Worm (Caenorhabditis elegans) whole organism, L1 larva: ENCODE data around the gene pkc-3.

Experiments
- C04F5.9 ChIP-seq: sonication (generic microtip); optimal IDR thresholded peaks from 2 replicates; lab custom pipeline; 2016; ENCODE audit warnings: missing genetic modification characterization, missing compliant biosample characterization
- C16A3.4 ChIP-seq: fragments of 150-350 bp; optimal IDR thresholded peaks from 2 replicates; lab custom pipeline; 2014; ENCODE audit warnings: missing biosample characterization, missing genetic modification characterization
- C34B4.2 ChIP-seq: sonication (generic microtip); optimal IDR thresholded peaks from 2 replicates; lab custom pipeline; 2017; ENCODE audit warnings: mild to moderate bottlenecking, missing genetic modification characterization, missing compliant biosample characterization
- F16B12.6 ChIP-seq: fragments of 150-350 bp; optimal IDR thresholded peaks from 2 replicates; lab custom pipeline; 2014; ENCODE audit warnings: missing biosample characterization, missing genetic modification characterization
- Y116A8C.19 ChIP-seq: sonication (generic microtip); optimal IDR thresholded peaks from 2 replicates; lab custom pipeline; 2016; ENCODE audit warnings: missing compliant biosample characterization, missing genetic modification characterization, borderline replicate concordance
- alr-1 ChIP-seq: fragments of 200-800 bp; sonication (Bioruptor generic); optimal IDR thresholded peaks from 2 replicates; lab custom pipeline; 2018; ENCODE audit warnings: borderline replicate concordance, mild to moderate bottlenecking, missing genetic modification characterization, missing compliant biosample characterization
- aly-2 ChIP-seq: fragments of 150-350 bp; optimal IDR thresholded peaks from 2 replicates; lab custom pipeline; 2014; ENCODE audit warnings: missing biosample characterization, missing genetic modification characterization
- ceh-82 ChIP-seq, 3 experiments: fragments of 150-350 bp in 1 of 3; sonication (generic microtip) in 2 of 3; optimal IDR thresholded peaks; 2 replicates each; lab custom pipeline; 2014 to 2017; ENCODE audit warnings: missing biosample characterization in 3 of 3, missing genetic modification characterization in 3 of 3
- ceh-90 ChIP-seq: sonication (generic microtip); optimal IDR thresholded peaks from 2 replicates; lab custom pipeline; 2016; ENCODE audit warnings: missing genetic modification characterization, missing compliant biosample characterization
- dpl-1 ChIP-seq, 3 experiments: fragments of 150-350 bp in 2 of 3; sonication (generic microtip) in 1 of 3; optimal IDR thresholded peaks; 2 replicates each; lab custom pipeline; 2014 to 2017; ENCODE audit warnings: missing biosample characterization in 3 of 3, missing genetic modification characterization in 3 of 3, missing genetic modification reagents in 3 of 3
- efl-1 ChIP-seq, 4 experiments: fragments of 150-350 bp; optimal IDR thresholded peaks in 3 of 4; peaks in 1 of 4; 1 replicate in 1 of 4; 2 replicates in 3 of 4; lab custom pipeline; 2014; ENCODE audit warnings: missing biosample characterization in 2 of 4, missing genetic modification characterization in 2 of 4, missing genetic modification reagents in 2 of 4
- elt-2 ChIP-seq: sonication (generic microtip); optimal IDR thresholded peaks from 2 replicates; lab custom pipeline; 2016; ENCODE audit warnings: missing genetic modification characterization, mild to moderate bottlenecking, inconsistent platforms, missing compliant biosample characterization, missing genetic modification reagents
- elt-3 ChIP-seq, 6 experiments: fragments of 150-350 bp in 1 of 6; sonication (generic microtip); optimal IDR thresholded peaks; 2 replicates each; lab custom pipeline; 2017 to 2018; ENCODE audit warnings: missing biosample characterization in 6 of 6, missing genetic modification characterization in 6 of 6, inconsistent platforms in 1 of 6
- ets-5 ChIP-seq: fragments of 200-800 bp; sonication (Bioruptor generic); IDR thresholded peaks from 2 replicates; pipeline ENCODE4 v1.3.6; 2022; ENCODE audit warnings: missing genetic modification characterization, missing compliant biosample characterization
- fkh-10 ChIP-seq: sonication (generic microtip); optimal IDR thresholded peaks from 2 replicates; lab custom pipeline; 2017; ENCODE audit warnings: missing biosample characterization, missing genetic modification reagents, missing genetic modification characterization
- fkh-4 ChIP-seq: sonication (generic microtip); optimal IDR thresholded peaks from 2 replicates; lab custom pipeline; 2016; ENCODE audit warnings: missing compliant biosample characterization, missing genetic modification characterization, borderline replicate concordance
- grh-1 ChIP-seq: fragments of 200-800 bp; sonication (Bioruptor generic); IDR thresholded peaks from 2 replicates; pipeline ENCODE4 v1.3.6; 2022; ENCODE audit warnings: missing genetic modification reagents, missing genetic modification characterization, missing compliant biosample characterization
- hlh-17 ChIP-seq: fragments of 200-800 bp; sonication (Bioruptor generic); optimal IDR thresholded peaks from 2 replicates; lab custom pipeline; 2018; ENCODE audit warnings: missing genetic modification characterization, mild to moderate bottlenecking, missing compliant biosample characterization, moderate library complexity, borderline replicate concordance
- hpl-2 ChIP-seq: fragments of 150-350 bp; optimal IDR thresholded peaks from 2 replicates; lab custom pipeline; 2014; ENCODE audit warnings: missing biosample characterization, missing genetic modification reagents, missing genetic modification characterization
- irx-1 ChIP-seq: sonication (generic microtip); optimal IDR thresholded peaks from 2 replicates; lab custom pipeline; 2016; ENCODE audit warnings: missing genetic modification characterization, missing compliant biosample characterization
- lin-13 ChIP-seq: fragments of 150-350 bp; optimal IDR thresholded peaks from 2 replicates; lab custom pipeline; 2014; ENCODE audit warnings: missing biosample characterization, missing genetic modification reagents, missing genetic modification characterization
- lin-14 ChIP-seq: fragments of 200-800 bp; sonication (Bioruptor generic); optimal IDR thresholded peaks from 2 replicates; lab custom pipeline; 2018; ENCODE audit warnings: mild to moderate bottlenecking, missing genetic modification characterization, moderate library complexity, missing compliant biosample characterization
- lin-35 ChIP-seq, 2 experiments: fragments of 150-350 bp; optimal IDR thresholded peaks; 2 replicates each; lab custom pipeline; 2014; ENCODE audit warnings: missing biosample characterization in 2 of 2, missing genetic modification characterization in 2 of 2, missing genetic modification reagents in 2 of 2
- lir-3 ChIP-seq: sonication (generic microtip); optimal IDR thresholded peaks from 2 replicates; lab custom pipeline; 2016; ENCODE audit warnings: mild to moderate bottlenecking, missing genetic modification characterization, moderate library complexity, missing compliant biosample characterization; ENCODE audit not compliant: poor library complexity
- lsy-2 ChIP-seq, 2 experiments: fragments of 150-350 bp; optimal IDR thresholded peaks; 2 replicates each; lab custom pipeline; 2014; ENCODE audit warnings: missing biosample characterization in 2 of 2, missing genetic modification characterization in 2 of 2
- mdl-1 ChIP-seq, 2 experiments: fragments of 150-350 bp; optimal IDR thresholded peaks; 2 replicates each; lab custom pipeline; 2014 to 2017; ENCODE audit warnings: missing biosample characterization in 2 of 2, missing genetic modification characterization in 2 of 2, inconsistent platforms in 1 of 2
- mef-2 ChIP-seq: fragments of 150-350 bp; optimal IDR thresholded peaks from 2 replicates; lab custom pipeline; 2014; ENCODE audit warnings: missing biosample characterization, missing genetic modification characterization
- nhr-11 ChIP-seq: fragments of 150-350 bp; optimal IDR thresholded peaks from 2 replicates; lab custom pipeline; 2014; ENCODE audit warnings: missing biosample characterization, missing genetic modification characterization
- nhr-20 ChIP-seq: sonication (generic microtip); optimal IDR thresholded peaks from 2 replicates; lab custom pipeline; 2016; ENCODE audit warnings: mild to moderate bottlenecking, missing genetic modification characterization, missing compliant biosample characterization
- nhr-237 ChIP-seq: fragments of 150-350 bp; optimal IDR thresholded peaks from 2 replicates; lab custom pipeline; 2014; ENCODE audit warnings: missing biosample characterization, missing genetic modification characterization
- nhr-71 ChIP-seq: sonication (generic microtip); optimal IDR thresholded peaks from 2 replicates; lab custom pipeline; 2016; ENCODE audit warnings: mild to moderate bottlenecking, missing genetic modification characterization, moderate library complexity, missing compliant biosample characterization
- pqm-1 ChIP-seq: sonication (generic microtip); optimal IDR thresholded peaks from 3 replicates; lab custom pipeline; 2017; ENCODE audit warnings: missing biosample characterization, missing genetic modification characterization
- snpc-4 ChIP-seq: fragments of 150-350 bp; optimal IDR thresholded peaks from 2 replicates; lab custom pipeline; 2014; ENCODE audit warnings: missing biosample characterization, missing genetic modification characterization
- snu-23 ChIP-seq: sonication (generic microtip); optimal IDR thresholded peaks from 2 replicates; lab custom pipeline; 2016; ENCODE audit warnings: missing genetic modification characterization, missing compliant biosample characterization
- sox-4 ChIP-seq: sonication (generic microtip); optimal IDR thresholded peaks from 2 replicates; lab custom pipeline; 2016; ENCODE audit warnings: missing genetic modification characterization, missing compliant biosample characterization
- sptf-1 ChIP-seq: fragments of 150-350 bp; optimal IDR thresholded peaks from 2 replicates; lab custom pipeline; 2014; ENCODE audit warnings: missing biosample characterization, missing genetic modification characterization
- sup-37 ChIP-seq: fragments of 200-800 bp; sonication (Bioruptor generic); optimal IDR thresholded peaks from 2 replicates; lab custom pipeline; 2018; ENCODE audit warnings: mild to moderate bottlenecking, missing genetic modification characterization, missing compliant biosample characterization
- swsn-7 ChIP-seq: sonication (generic microtip); optimal IDR thresholded peaks from 2 replicates; lab custom pipeline; 2016; ENCODE audit warnings: missing genetic modification characterization, missing compliant biosample characterization
- tbx-2 ChIP-seq: sonication (generic microtip); optimal IDR thresholded peaks from 2 replicates; lab custom pipeline; 2016; ENCODE audit warnings: missing genetic modification characterization, missing compliant biosample characterization
- tlp-1 ChIP-seq: fragments of 150-350 bp; optimal IDR thresholded peaks from 2 replicates; lab custom pipeline; 2014; ENCODE audit warnings: missing biosample characterization, missing genetic modification characterization
- unc-30 ChIP-seq: sonication (generic microtip); optimal IDR thresholded peaks from 2 replicates; lab custom pipeline; 2017; ENCODE audit warnings: missing biosample characterization, missing genetic modification characterization
- unc-62 ChIP-seq: fragments of 150-350 bp; optimal IDR thresholded peaks from 2 replicates; lab custom pipeline; 2014; ENCODE audit warnings: missing biosample characterization, missing genetic modification reagents, missing genetic modification characterization
- unc-86 ChIP-seq: sonication (generic microtip); optimal IDR thresholded peaks from 2 replicates; lab custom pipeline; 2016; ENCODE audit warnings: missing genetic modification characterization, missing compliant biosample characterization
- zag-1 ChIP-seq: fragments of 150-350 bp; optimal IDR thresholded peaks from 2 replicates; lab custom pipeline; 2014; ENCODE audit warnings: missing biosample characterization, missing genetic modification characterization
- ztf-11 ChIP-seq, 2 experiments: sonication (generic microtip); optimal IDR thresholded peaks; 2 replicates each; lab custom pipeline; 2016 to 2017; ENCODE audit warnings: missing genetic modification characterization in 2 of 2, missing biosample characterization in 1 of 2, missing compliant biosample characterization in 1 of 2

The pkc-3 gene

DNA sequence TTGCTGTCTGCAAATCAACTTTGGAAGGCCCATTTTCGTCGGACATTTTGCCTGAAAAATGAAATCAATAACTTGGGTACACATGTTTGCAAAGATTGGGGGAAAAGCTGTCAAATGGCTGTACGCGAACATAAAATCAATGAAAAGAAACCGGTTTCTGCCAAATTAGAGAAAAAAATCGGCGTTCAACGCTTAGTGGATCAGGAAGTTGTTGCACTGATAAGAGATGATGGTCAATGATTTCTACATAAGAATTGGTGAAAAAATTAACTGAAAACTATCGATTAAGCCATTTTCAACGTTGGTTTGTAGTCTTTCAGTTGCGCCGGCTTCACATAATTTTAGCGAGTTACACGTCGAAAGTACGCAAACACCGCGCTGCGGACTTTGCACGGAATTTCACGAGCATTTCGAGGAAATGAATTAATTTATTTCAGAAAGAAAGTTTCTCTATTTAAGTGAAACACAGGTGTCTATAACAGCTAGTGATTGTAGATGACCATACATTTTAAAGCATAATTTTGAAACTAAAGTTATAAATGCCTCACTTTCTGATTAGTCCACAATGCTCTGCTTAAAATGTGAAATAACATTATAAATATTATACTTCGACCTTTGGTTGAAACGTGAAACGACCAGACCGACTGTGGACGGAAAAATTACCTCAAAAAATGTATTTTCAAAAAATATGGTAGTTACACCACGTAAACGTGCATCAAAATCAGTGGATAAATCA, 49.9 kb downstream of the pkc-3 start, which contains the start of the genes F07F6.4 and F07F6.2 (continued):
- TF ChIP-seq nhr-71 (tag; lab: Kevin White, UChicago) = peak; percentile 32
- no peak for TF ChIP-seq ztf-11 (tag; optimal IDR thresholded peaks at IDR 0.05; lab: Kevin White, UChicago)
- no peak for TF ChIP-seq unc-62 (GFP tag; lab: Kevin White, UChicago)
- no peak for TF ChIP-seq hlh-17 (GFP tag; lab: Kevin White, UChicago)
- TF ChIP-seq sox-4 = no peak
- TF ChIP-seq pqm-1 (tag; lab: Kevin White, UChicago) = no peak
- TF ChIP-seq C16A3.4 = no peak
- no peak for TF ChIP-seq ets-5 (GFP tag; lab: Robert Waterston, UW)
- TF ChIP-seq C34B4.2 = no peak
- TF ChIP-seq ceh-82 (tag; optimal IDR thresholded peaks at IDR 0.05; lab: Kevin White, UChicago) = peak in 1 of 3 experiments; percentile 31
- no peak for TF ChIP-seq elt-3 (tag; optimal IDR thresholded peaks at IDR 0.05; lab: Kevin White, UChicago)
- no peak for TF ChIP-seq C04F5.9 (tag; lab: Kevin White, UChicago)
- TF ChIP-seq unc-30 (tag; lab: Kevin White, UChicago) = no peak
- no peak for TF ChIP-seq fkh-4 (tag; lab: Kevin White, UChicago)
- no peak for TF ChIP-seq snpc-4 (tag; lab: Kevin White, UChicago)
- peak; percentile 92 for TF ChIP-seq F16B12.6 (tag; lab: Kevin White, UChicago)
- TF ChIP-seq lin-14 (GFP tag; lab: Kevin White, UChicago) = no peak
- TF ChIP-seq ceh-90 = no peak
- no peak for TF ChIP-seq swsn-7
- TF ChIP-seq lin-35 (GFP tag; optimal IDR thresholded peaks at IDR 0.05; lab: Kevin White, UChicago) = peak; percentile 44 to 63
- TF ChIP-seq unc-86 (tag; lab: Kevin White, UChicago) = no peak
- TF ChIP-seq lin-13 (GFP tag; lab: Kevin White, UChicago) = no peak
- no peak for TF ChIP-seq tlp-1 (tag; lab: Kevin White, UChicago)
- no peak for TF ChIP-seq nhr-237
- TF ChIP-seq sup-37 (GFP tag; lab: Kevin White, UChicago) = no peak
- TF ChIP-seq grh-1 (GFP tag; lab: Robert Waterston, UW) = no peak
- TF ChIP-seq aly-2 (tag; lab: Kevin White, UChicago) = no peak
- no peak for TF ChIP-seq zag-1 (tag; lab: Kevin White, UChicago)
- no peak for TF ChIP-seq Y116A8C.19
- no peak for TF ChIP-seq fkh-10 (GFP tag; lab: Kevin White, UChicago)
- no peak for TF ChIP-seq tbx-2 (tag; lab: Kevin White, UChicago)
- TF ChIP-seq nhr-20 = no peak
- TF ChIP-seq irx-1 = no peak
- no peak for TF ChIP-seq lir-3 (tag; lab: Kevin White, UChicago)
- TF ChIP-seq efl-1 (optimal IDR thresholded peaks at IDR 0.05; lab: Kevin White, UChicago) = peak; percentile 40 to 55
- TF ChIP-seq efl-1 (GFP tag; optimal IDR thresholded peaks at IDR 0.05 in 1 of 2; lab: Kevin White, UChicago) = peak; percentile 56 to 89
- peak; percentile 30 to 64 (median 42) for TF ChIP-seq dpl-1 (GFP tag; optimal IDR thresholded peaks at IDR 0.05; lab: Kevin White, UChicago)
- no peak for TF ChIP-seq elt-2
- no peak for TF ChIP-seq snu-23 (GFP tag; lab: Kevin White, UChicago)
- TF ChIP-seq mdl-1 (tag; optimal IDR thresholded peaks at IDR 0.05; lab: Kevin White, UChicago) = no peak
- no peak for TF ChIP-seq mef-2
- TF ChIP-seq nhr-11 (tag; lab: Kevin White, UChicago) = no peak
- no peak for TF ChIP-seq sptf-1

DNA sequence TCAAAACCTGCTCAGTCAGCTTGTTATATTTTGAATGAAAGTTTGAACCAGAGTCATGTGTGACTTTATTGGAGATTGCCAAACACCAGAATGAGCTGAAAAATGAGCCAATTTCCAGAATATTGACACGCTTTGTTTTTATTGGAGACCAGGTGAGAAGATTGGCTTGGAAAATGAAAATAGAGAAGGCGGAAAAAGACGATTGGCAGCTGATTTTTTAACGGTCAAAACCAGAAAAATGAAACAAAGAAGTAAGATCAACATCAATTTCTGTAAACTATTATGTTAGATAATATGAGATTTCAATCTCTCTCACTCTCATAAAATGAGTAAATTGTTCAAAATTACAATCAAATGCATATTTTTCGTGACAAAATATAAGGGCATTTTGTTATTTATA, 53.2 kb downstream of the pkc-3 start, which contains the start of gene srx-114:
TSS of gene srx-114 (minus strand) at position 101 of the 400 bp plus-strand sequence.
- TF ChIP-seq sptf-1 = no peak
- no peak for TF ChIP-seq hpl-2 (GFP tag; lab: Kevin White, UChicago)
- TF ChIP-seq alr-1 = no peak
- no peak for TF ChIP-seq lsy-2 (tag; optimal IDR thresholded peaks at IDR 0.05; lab: Kevin White, UChicago)
